Fruit fly (Drosophila melanogaster) whole organism, embryonic: Measurements from ENCODE around the gene Rtnl1.

Experiments
- Abd-B ChIP-seq: fragments of 200-800 bp; sonication (Bioruptor generic); optimal IDR thresholded peaks from 2 replicates; lab custom pipeline; 2018; ENCODE audit warnings: missing biosample characterization, mild to moderate bottlenecking, missing genetic modification characterization, moderate library complexity
- Adf1 ChIP-seq: fragments of 200-800 bp; sonication (Bioruptor generic); IDR thresholded peaks from 2 replicates; pipeline ENCODE4 v1.3.6; 2022; ENCODE audit warnings: missing biosample characterization, missing genetic modification characterization
- Bdp1 ChIP-seq: fragments of 200-800 bp; sonication (Bioruptor generic); optimal IDR thresholded peaks from 3 replicates; lab custom pipeline; 2016; ENCODE audit warnings: missing biosample characterization, missing genetic modification characterization
- BtbVII ChIP-seq: fragments of 200-800 bp; sonication (Bioruptor generic); optimal IDR thresholded peaks from 3 replicates; lab custom pipeline; 2017; ENCODE audit warnings: missing biosample characterization, mild to moderate bottlenecking, missing genetic modification characterization
- CG10321 ChIP-seq: fragments of 200-800 bp; sonication (Bioruptor generic); IDR thresholded peaks from 2 replicates; pipeline ENCODE4 v1.3.6; 2022; ENCODE audit warnings: missing biosample characterization, missing genetic modification characterization
- CG10431 ChIP-seq: fragments of 200-800 bp; sonication (Bioruptor generic); optimal IDR thresholded peaks from 3 replicates; lab custom pipeline; 2018; ENCODE audit warnings: missing biosample characterization, mild to moderate bottlenecking, missing genetic modification characterization
- CG12104 ChIP-seq: fragments of 200-800 bp; sonication (Bioruptor generic); optimal IDR thresholded peaks from 3 replicates; lab custom pipeline; 2016; ENCODE audit warnings: missing biosample characterization, missing genetic modification characterization
- CG13296 ChIP-seq: fragments of 200-800 bp; sonication (Bioruptor generic); optimal IDR thresholded peaks from 3 replicates; lab custom pipeline; 2018; ENCODE audit warnings: missing biosample characterization, mild to moderate bottlenecking, missing genetic modification characterization
- CG15601 ChIP-seq: fragments of 200-800 bp; sonication (Bioruptor generic); optimal IDR thresholded peaks from 3 replicates; lab custom pipeline; 2019; ENCODE audit warnings: missing biosample characterization, mild to moderate bottlenecking, missing genetic modification characterization, moderate library complexity
- CG17359 ChIP-seq: fragments of 200-800 bp; sonication (Bioruptor generic); optimal IDR thresholded peaks from 3 replicates; lab custom pipeline; 2018; ENCODE audit warnings: missing biosample characterization, mild to moderate bottlenecking, missing genetic modification characterization, moderate library complexity
- CG17385 ChIP-seq: fragments of 200-800 bp; sonication (Bioruptor generic); optimal IDR thresholded peaks from 3 replicates; lab custom pipeline; 2018; ENCODE audit warnings: missing biosample characterization, mild to moderate bottlenecking, missing genetic modification characterization
- CG17802 ChIP-seq: fragments of 200-800 bp; sonication (Bioruptor generic); optimal IDR thresholded peaks from 2 replicates; lab custom pipeline; 2018; ENCODE audit warnings: missing biosample characterization, mild to moderate bottlenecking, missing genetic modification characterization, moderate library complexity
- CG1792 ChIP-seq: fragments of 200-800 bp; sonication (Bioruptor generic); optimal IDR thresholded peaks from 2 replicates; lab custom pipeline; 2016; ENCODE audit warnings: missing biosample characterization, missing genetic modification characterization
- CG1832 ChIP-seq: fragments of 200-800 bp; sonication (Bioruptor generic); optimal IDR thresholded peaks from 2 replicates; lab custom pipeline; 2017; ENCODE audit warnings: missing biosample characterization, mild to moderate bottlenecking, missing genetic modification characterization, inconsistent platforms
- CG18619 ChIP-seq: fragments of 200-800 bp; sonication (Bioruptor generic); optimal IDR thresholded peaks from 3 replicates; lab custom pipeline; 2017; ENCODE audit warnings: missing biosample characterization, mild to moderate bottlenecking, missing genetic modification characterization
- CG32767 ChIP-seq: fragments of 200-800 bp; sonication (Bioruptor generic); IDR thresholded peaks from 2 replicates; pipeline ENCODE4 v1.3.6; 2022; ENCODE audit warnings: missing biosample characterization, missing genetic modification characterization
- CG3407 ChIP-seq: fragments of 200-800 bp; sonication (Bioruptor generic); optimal IDR thresholded peaks from 2 replicates; lab custom pipeline; 2018; ENCODE audit warnings: missing biosample characterization, mild to moderate bottlenecking, missing genetic modification characterization
- CG34376 ChIP-seq: fragments of 200-800 bp; sonication (Bioruptor generic); optimal IDR thresholded peaks from 2 replicates; lab custom pipeline; 2018; ENCODE audit warnings: missing biosample characterization, mild to moderate bottlenecking, missing genetic modification characterization
- CG3995 ChIP-seq: fragments of 200-800 bp; sonication (Bioruptor generic); optimal IDR thresholded peaks from 3 replicates; lab custom pipeline; 2016; ENCODE audit warnings: missing biosample characterization, missing genetic modification characterization
- CG4282 ChIP-seq: fragments of 200-800 bp; sonication (Bioruptor generic); optimal IDR thresholded peaks from 2 replicates; lab custom pipeline; 2016; ENCODE audit warnings: missing biosample characterization, missing genetic modification characterization
- CG5953 ChIP-seq: fragments of 200-800 bp; sonication (Bioruptor generic); IDR thresholded peaks from 2 replicates; pipeline ENCODE4 v1.3.6; 2022; ENCODE audit warnings: missing biosample characterization, missing genetic modification characterization
- CG6272 ChIP-seq: fragments of 200-800 bp; sonication (Bioruptor generic); IDR thresholded peaks from 2 replicates; pipeline ENCODE4 v1.3.6; 2022; ENCODE audit warnings: missing biosample characterization, missing genetic modification characterization
- CG6689 ChIP-seq: fragments of 200-800 bp; sonication (Bioruptor generic); IDR thresholded peaks from 2 replicates; pipeline ENCODE4 v1.3.6; 2022; ENCODE audit warnings: missing biosample characterization, missing genetic modification characterization
- CG7786 ChIP-seq: fragments of 200-800 bp; sonication (Bioruptor generic); optimal IDR thresholded peaks from 2 replicates; lab custom pipeline; 2016; ENCODE audit warnings: missing biosample characterization, missing genetic modification characterization
- CG7928 ChIP-seq: fragments of 200-800 bp; sonication (Bioruptor generic); optimal IDR thresholded peaks from 2 replicates; lab custom pipeline; 2017; ENCODE audit warnings: missing biosample characterization, mild to moderate bottlenecking, missing genetic modification characterization
- CG8478 ChIP-seq: fragments of >200 bp; optimal IDR thresholded peaks from 2 replicates; lab custom pipeline; 2018
- Drgx ChIP-seq: fragments of 200-800 bp; sonication (Bioruptor generic); IDR thresholded peaks from 2 replicates; pipeline ENCODE4 v1.3.6; 2022; ENCODE audit warnings: missing biosample characterization, missing genetic modification characterization
- Fer3 ChIP-seq: fragments of 200-800 bp; sonication (Bioruptor generic); optimal IDR thresholded peaks from 2 replicates; lab custom pipeline; 2018; ENCODE audit warnings: missing biosample characterization, mild to moderate bottlenecking, missing genetic modification characterization, moderate library complexity
- Hr3 ChIP-seq: fragments of 200-800 bp; sonication (Bioruptor generic); optimal IDR thresholded peaks from 3 replicates; lab custom pipeline; 2016; ENCODE audit warnings: missing biosample characterization, missing genetic modification characterization
- Mad ChIP-seq: fragments of 200-800 bp; sonication (Bioruptor generic); optimal IDR thresholded peaks from 2 replicates; lab custom pipeline; 2016; ENCODE audit warnings: missing biosample characterization, missing genetic modification characterization
- NC2α ChIP-seq: fragments of 200-800 bp; sonication (Bioruptor generic); optimal IDR thresholded peaks from 2 replicates; lab custom pipeline; 2016; ENCODE audit warnings: missing biosample characterization, missing genetic modification characterization
- Nf-YA ChIP-seq: fragments of 200-800 bp; sonication (Bioruptor generic); IDR thresholded peaks from 2 replicates; pipeline ENCODE4 v1.3.6; 2022; ENCODE audit warnings: missing biosample characterization, missing genetic modification characterization
- Ptx1 ChIP-seq: fragments of 200-800 bp; sonication (Bioruptor generic); IDR thresholded peaks from 2 replicates; pipeline ENCODE4 v1.3.6; 2022; ENCODE audit warnings: missing biosample characterization, missing genetic modification characterization
- bsh ChIP-seq, 2 experiments: fragments of 200-800 bp; sonication (Bioruptor generic); optimal IDR thresholded peaks; 2 replicates each; lab custom pipeline; 2017 to 2018; ENCODE audit warnings: mild to moderate bottlenecking in 2 of 2, missing biosample characterization in 2 of 2, missing genetic modification characterization in 2 of 2, moderate library complexity in 1 of 2
- chn ChIP-seq: fragments of 200-800 bp; sonication (Bioruptor generic); optimal IDR thresholded peaks from 2 replicates; lab custom pipeline; 2016; ENCODE audit warnings: missing biosample characterization, missing genetic modification characterization
- crc ChIP-seq: fragments of 200-800 bp; sonication (Bioruptor generic); optimal IDR thresholded peaks from 2 replicates; lab custom pipeline; 2016; ENCODE audit warnings: missing biosample characterization, missing genetic modification characterization
- danr ChIP-seq: fragments of 200-800 bp; sonication (Bioruptor generic); IDR thresholded peaks from 2 replicates; pipeline ENCODE4 v1.3.6; 2022; ENCODE audit warnings: missing biosample characterization, missing genetic modification characterization
- dpn ChIP-seq, 2 experiments: fragments of 200-800 bp; sonication (Bioruptor generic); optimal IDR thresholded peaks; 3 replicates each; lab custom pipeline; 2016; ENCODE audit warnings: missing biosample characterization in 2 of 2, missing genetic modification characterization in 2 of 2
- gcm ChIP-seq: fragments of 200-800 bp; sonication (Bioruptor generic); optimal IDR thresholded peaks from 2 replicates; lab custom pipeline; 2019; ENCODE audit warnings: missing biosample characterization, mild to moderate bottlenecking, missing genetic modification characterization, moderate library complexity
- gem ChIP-seq: fragments of 200-800 bp; sonication (Bioruptor generic); optimal IDR thresholded peaks from 2 replicates; lab custom pipeline; 2019; ENCODE audit warnings: missing biosample characterization, mild to moderate bottlenecking, missing genetic modification characterization, moderate library complexity
- her ChIP-seq: fragments of 200-800 bp; sonication (Bioruptor generic); optimal IDR thresholded peaks from 2 replicates; lab custom pipeline; 2016; ENCODE audit warnings: missing biosample characterization, missing genetic modification characterization
- ken ChIP-seq: fragments of 200-800 bp; sonication (Bioruptor generic); IDR thresholded peaks from 3 replicates; pipeline ENCODE4 v1.3.6; 2022; ENCODE audit warnings: missing biosample characterization, missing genetic modification characterization
- pita ChIP-seq: fragments of 200-800 bp; sonication (Bioruptor generic); optimal IDR thresholded peaks from 2 replicates; lab custom pipeline; 2017; ENCODE audit warnings: missing biosample characterization, mild to moderate bottlenecking, missing genetic modification characterization
- pnt ChIP-seq: fragments of 200-800 bp; sonication (Bioruptor generic); optimal IDR thresholded peaks from 3 replicates; lab custom pipeline; 2016; ENCODE audit warnings: missing biosample characterization, missing genetic modification characterization
- rib ChIP-seq: fragments of 200-800 bp; sonication (Bioruptor generic); IDR thresholded peaks from 2 replicates; pipeline ENCODE4 v1.3.6; 2022; ENCODE audit warnings: missing biosample characterization, missing genetic modification characterization
- seq ChIP-seq: fragments of 200-800 bp; sonication (Bioruptor generic); IDR thresholded peaks from 2 replicates; pipeline ENCODE4 v1.3.6; 2022; ENCODE audit warnings: missing biosample characterization, missing genetic modification characterization
- tgo ChIP-seq: fragments of 200-800 bp; sonication (Bioruptor generic); IDR thresholded peaks from 3 replicates; pipeline ENCODE4 v1.3.6; 2022; ENCODE audit warnings: missing biosample characterization, missing genetic modification characterization
- toy ChIP-seq: fragments of 200-800 bp; sonication (Bioruptor generic); IDR thresholded peaks from 2 replicates; pipeline ENCODE4 v1.3.6; 2022; ENCODE audit warnings: missing biosample characterization, missing genetic modification characterization
- trem ChIP-seq: fragments of 200-800 bp; optimal IDR thresholded peaks from 3 replicates; lab custom pipeline; 2019; ENCODE audit warnings: missing biosample characterization, mild to moderate bottlenecking, missing genetic modification characterization, moderate library complexity
- tup ChIP-seq: fragments of 200-800 bp; sonication (Bioruptor generic); optimal IDR thresholded peaks from 2 replicates; lab custom pipeline; 2016; ENCODE audit warnings: missing biosample characterization, mild to moderate bottlenecking, missing genetic modification characterization, moderate library complexity
- yki ChIP-seq: fragments of >200 bp; optimal IDR thresholded peaks from 3 replicates; lab custom pipeline; 2018
- z ChIP-seq: fragments of 200-800 bp; sonication (Bioruptor generic); IDR thresholded peaks from 3 replicates; pipeline ENCODE4 v1.3.6; 2022; ENCODE audit warnings: missing biosample characterization, missing genetic modification characterization
- zfh1 ChIP-seq: fragments of 200-800 bp; sonication (Bioruptor generic); IDR thresholded peaks from 3 replicates; pipeline ENCODE4 v1.3.6; 2022; ENCODE audit warnings: missing biosample characterization, missing genetic modification characterization

Rtnl1 gene

DNA sequence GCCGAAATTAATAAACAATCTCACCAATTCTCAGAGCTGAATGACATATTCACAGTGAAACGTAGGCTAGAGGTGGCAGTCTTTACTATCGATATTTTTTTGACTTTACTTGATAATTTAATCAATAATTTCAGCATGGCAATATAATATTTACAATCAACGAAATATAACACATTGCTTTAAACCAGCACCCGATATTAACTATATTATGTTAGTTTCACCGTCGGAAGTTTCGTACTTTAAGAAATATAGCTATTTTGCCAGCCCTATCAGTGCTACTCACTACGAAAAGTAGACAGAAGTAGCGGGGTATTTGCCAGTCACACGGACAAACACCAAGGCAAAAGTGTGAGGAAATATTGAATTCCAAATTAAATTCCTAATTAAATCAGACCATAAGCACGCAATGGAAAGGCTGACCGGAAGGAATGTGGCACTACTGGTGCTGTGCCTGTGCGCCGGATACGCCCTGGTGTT lies 1.3 kb upstream of the Rtnl1 start, which contains the start of the genes CG31917, Tfb5 and SelT (continued):
- TF ChIP-seq rib (GFP tag; lab: Robert Waterston, UW) (no peak), CG7786 (GFP tag; lab: Kevin White, UChicago) (peak; percentile 39), ken (GFP tag; lab: Robert Waterston, UW) (no peak), dpn (GFP tag; optimal IDR thresholded peaks at IDR 0.05; lab: Kevin White, UChicago) (peak; percentile 16 to 67), CG10321 (GFP tag; lab: Robert Waterston, UW) (no peak), CG1832 (no peak), gem (tag; lab: Kevin White, UChicago) (no peak), CG3995 (GFP tag; lab: Kevin White, UChicago) (peak; percentile 52), CG18619 (GFP tag; lab: Kevin White, UChicago) (no peak), bsh (GFP tag; optimal IDR thresholded peaks at IDR 0.05; lab: Kevin White, UChicago) (peak in 1 of 2 experiments; percentile 40), gcm (peak; percentile 61), CG17385 (peak; percentile 20), Nf-YA (no peak), toy (no peak), tgo (peak; percentile 43; the same call in 1 of the 3 replicates), CG32767 (GFP tag; lab: Robert Waterston, UW) (no peak), CG6689 (GFP tag; lab: Robert Waterston, UW) (no peak; the same call in 1 of the 2 replicates), zfh1 (GFP tag; lab: Robert Waterston, UW) (peak; percentile 59; the same call in 1 of the 3 replicates), BtbVII (GFP tag; lab: Kevin White, UChicago) (no peak), Adf1 (GFP tag; lab: Robert Waterston, UW) (0 out of 2 replicates have a peak, but pooled peaks have one; percentile 31), CG34376 (GFP tag; lab: Kevin White, UChicago) (peak; percentile 3), CG1792 (GFP tag; lab: Kevin White, UChicago) (peak; percentile 37), Drgx (GFP tag; lab: Robert Waterston, UW) (no peak), CG15601 (peak; percentile 58), CG13296 (GFP tag; lab: Kevin White, UChicago) (no peak), Fer3 (tag; lab: Kevin White, UChicago) (peak; percentile 18), CG4282 (GFP tag; lab: Kevin White, UChicago) (no peak), CG17359 (tag; lab: Kevin White, UChicago) (no peak), z (GFP tag; lab: Robert Waterston, UW) (no peak), her (GFP tag; lab: Kevin White, UChicago) (peak; percentile 24), pnt (GFP tag; lab: Kevin White, UChicago) (no peak), CG8478 (lab: Kevin White, UChicago) (no peak), tup (no peak), chn (peak; percentile 9), Mad (GFP tag; lab: Kevin White, UChicago) (peak; percentile 40), seq (GFP tag; lab: Robert Waterston, UW) (no peak), CG7928 (GFP tag; lab: Kevin White, UChicago) (peak; percentile 46), CG6272 (GFP tag; lab: Robert Waterston, UW) (no peak), crc (no peak), Ptx1 (GFP tag; lab: Robert Waterston, UW) (peak; percentile 56; the same call in 1 of the 2 replicates), danr (GFP tag; lab: Robert Waterston, UW) (peak; percentile 34; the same call in 1 of the 2 replicates), Hr3 (GFP tag; lab: Kevin White, UChicago) (peak; percentile 53), yki (lab: Kevin White, UChicago) (peak; percentile 52), pita (no peak), trem (tag; lab: Kevin White, UChicago) (peak; percentile 63), Bdp1 (GFP tag; lab: Kevin White, UChicago) (no peak), CG10431 (no peak), CG12104 (GFP tag; lab: Kevin White, UChicago) (peak; percentile 40), CG17802 (peak; percentile 36), CG3407 (GFP tag; lab: Kevin White, UChicago) (no peak), Abd-B (GFP tag; lab: Kevin White, UChicago) (peak; percentile 46), CG5953 (GFP tag; lab: Robert Waterston, UW) (no peak), NC2α (GFP tag; lab: Kevin White, UChicago) (no peak)
